Fruit fly (Drosophila melanogaster): ENCODE data around the gene His2Av.

His2Av gene

dm6 chr3R:26866577-26867456, at the start of gene His2Av, which contains the start of gene ball (continued):
- TF ChIP-seq sim (GFP tag; IDR thresholded peaks at IDR 0.05) (0 out of 2 replicates have a peak, but pooled peaks have one; percentile 8), sr (GFP tag; IDR thresholded peaks at IDR 0.05) (no peak), CG7372 (GFP tag; IDR thresholded peaks at IDR 0.05) (peak; percentile 57; the same call in 1 of the 2 replicates), nerfin-1 (tag; optimal IDR thresholded peaks at IDR 0.05) (peak; percentile 84), Drgx (GFP tag; IDR thresholded peaks at IDR 0.05) (peak; percentile 72), CG5953 (GFP tag; IDR thresholded peaks at IDR 0.05) (peak; percentile 60; the same call in 1 of the 2 replicates), CG6689 (GFP tag; IDR thresholded peaks at IDR 0.05) (peak; percentile 84), grn (GFP tag; optimal IDR thresholded peaks at IDR 0.05) (peak; percentile 22), fd96Cb (tag; optimal IDR thresholded peaks at IDR 0.05) (peak; percentile 53), Hsf (GFP tag; optimal IDR thresholded peaks at IDR 0.05) (peak; percentile 91), Hr39 (optimal IDR thresholded peaks at IDR 0.05) (no peak), CG14050 (GFP tag; IDR thresholded peaks at IDR 0.05) (peak; percentile 55), nau (GFP tag; optimal IDR thresholded peaks at IDR 0.05) (peak; percentile 59), Vsx1 (GFP tag; optimal IDR thresholded peaks at IDR 0.05) (peak; percentile 55), B-H1 (GFP tag; IDR thresholded peaks at IDR 0.05) (peak; percentile 66; the same call in 2 of the 3 replicates), CG3163 (GFP tag; optimal IDR thresholded peaks at IDR 0.05) (peak; percentile 76), jing (GFP tag; optimal IDR thresholded peaks at IDR 0.05) (peak; percentile 38), tna (GFP tag; IDR thresholded peaks at IDR 0.05; ENCODE audit: partially characterized antibody) (peak; percentile 59), CTCF (GFP tag; optimal IDR thresholded peaks at IDR 0.05) (peak; percentile 98), CG10431 (GFP tag; optimal IDR thresholded peaks at IDR 0.05) (peak; percentile 40), CG34422 (GFP tag; IDR thresholded peaks at IDR 0.05) (peak; percentile 83), MBD-R2 (GFP tag; IDR thresholded peaks at IDR 0.05) (peak; percentile 98), Jarid2 (GFP tag; optimal IDR thresholded peaks at IDR 0.05) (peak; percentile 47), E2f2 (GFP tag; IDR thresholded peaks at IDR 0.05) (peak; percentile 84), Hmr (GFP tag; optimal IDR thresholded peaks at IDR 0.05) (peak; percentile 91), CG6813 (GFP tag; optimal IDR thresholded peaks at IDR 0.05) (peak; percentile 55), CG43689 (GFP tag; IDR thresholded peaks at IDR 0.05) (peak; percentile 78), Kr (GFP tag; optimal IDR thresholded peaks at IDR 0.05) (no peak), Sox100B (GFP tag; optimal IDR thresholded peaks at IDR 0.05) (peak; percentile 37), CG15073 (GFP tag; optimal IDR thresholded peaks at IDR 0.05) (peak; percentile 58), trh (GFP tag; optimal IDR thresholded peaks at IDR 0.05) (peak; percentile 64), eyg (GFP tag; optimal IDR thresholded peaks at IDR 0.05) (peak; percentile 76), da (GFP tag; optimal IDR thresholded peaks at IDR 0.05) (peak; percentile 83), CG9215 (GFP tag; IDR thresholded peaks at IDR 0.05) (peak; percentile 79), CG2889 (GFP tag; IDR thresholded peaks at IDR 0.05) (peak; percentile 82), CrebB (tag; optimal IDR thresholded peaks at IDR 0.05) (peak; percentile 71), CG18619 (GFP tag; optimal IDR thresholded peaks at IDR 0.05) (peak; percentile 70), stc (GFP tag; IDR thresholded peaks at IDR 0.05) (peak; percentile 72), CG10959 (GFP tag; IDR thresholded peaks at IDR 0.05) (peak; percentile 73), MESR4 (GFP tag; optimal IDR thresholded peaks at IDR 0.05) (peak; percentile 56), Elba2 (GFP tag; optimal IDR thresholded peaks at IDR 0.05) (peak; percentile 82), sug (tag; optimal IDR thresholded peaks at IDR 0.05) (peak; percentile 90), CG11696 (GFP tag; IDR thresholded peaks at IDR 0.05) (0 out of 2 replicates have a peak, but pooled peaks have one; percentile 27), CG16779 (GFP tag; IDR thresholded peaks at IDR 0.05) (no peak), org-1 (GFP tag; optimal IDR thresholded peaks at IDR 0.05) (peak; percentile 52), PHDP (tag; optimal IDR thresholded peaks at IDR 0.05) (peak; percentile 82), abd-A (tag; optimal IDR thresholded peaks at IDR 0.05) (no peak), CG2712 (tag; optimal IDR thresholded peaks at IDR 0.05) (peak; percentile 83), CG2202 (tag; optimal IDR thresholded peaks at IDR 0.05) (peak; percentile 70), Adf1 (GFP tag; IDR thresholded peaks at IDR 0.05) (peak; percentile 76)
